Worm (Caenorhabditis elegans) whole organism, early embryonic: ENCODE data around the gene Y43F8C.16.

ENCODE experiments used
- ama-1 ChIP-seq: fragments of 150-350 bp; optimal IDR thresholded peaks from 2 replicates; lab custom pipeline; 2014
- flt-1 ChIP-seq: fragments of 200-800 bp; sonication (Bioruptor generic); IDR thresholded peaks from 2 replicates; pipeline ENCODE4 v1.3.6; 2022; ENCODE audit warnings: missing genetic modification characterization, missing compliant biosample characterization
- hnd-1 ChIP-seq: sonication (generic microtip); optimal IDR thresholded peaks from 2 replicates; lab custom pipeline; 2016; ENCODE audit warnings: missing genetic modification characterization, missing compliant biosample characterization
- sea-1 ChIP-seq: fragments of 200-800 bp; sonication (Bioruptor generic); conservative IDR thresholded peaks from 2 replicates; pipeline ENCODE4 v1.3.6; 2022; ENCODE audit warnings: missing genetic modification characterization, missing compliant biosample characterization

- no peak for TF ChIP-seq flt-1 (GFP tag; lab: Robert Waterston, UW)
- TF ChIP-seq ama-1 (lab: Kevin White, UChicago): no peak
- TF ChIP-seq sea-1: no peak
- TF ChIP-seq hnd-1 (tag; lab: Kevin White, UChicago): no peak
Observed at ce11 chrV:19733728-19734127, 18.4 kb upstream of the Y43F8C.16 start.
